Worm (Caenorhabditis elegans) whole organism, L4/young adult: ENCODE results near the gene Y40B10A.11.

ENCODE experiments used
- dao-5 ChIP-seq: sonication (generic microtip); optimal IDR thresholded peaks from 2 replicates; lab custom pipeline; 2016; ENCODE audit warnings: missing genotype, missing genetic modification characterization, moderate library complexity, missing compliant biosample characterization
- him-1 ChIP-seq: sonication (generic microtip); optimal IDR thresholded peaks from 2 replicates; lab custom pipeline; 2016; ENCODE audit warnings: missing genotype, missing genetic modification reagents, missing genetic modification characterization, missing compliant biosample characterization

DNA sequence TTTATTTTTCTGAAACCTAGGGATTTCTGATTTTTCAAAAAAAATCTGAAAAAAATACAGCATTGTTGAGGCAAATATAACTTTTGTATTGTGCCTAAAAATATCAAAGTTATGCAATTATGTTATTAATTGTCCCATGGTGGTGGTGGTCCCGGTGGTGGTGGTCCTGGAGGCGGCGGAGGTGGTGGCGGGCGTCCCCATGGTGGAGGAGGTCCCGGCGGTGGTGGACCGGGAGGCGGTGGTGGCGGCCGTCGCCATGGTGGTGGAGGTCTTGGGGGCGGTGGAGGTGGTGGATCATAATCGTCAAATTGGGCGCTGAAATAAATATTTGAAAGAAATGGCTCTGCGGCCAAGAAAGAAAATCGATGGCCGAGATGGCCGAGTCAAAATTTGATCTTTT lies 617 bp downstream of the Y40B10A.11 start:
- TF ChIP-seq him-1 (tag; lab: Kevin White, UChicago) (no peak), dao-5 (tag; lab: Kevin White, UChicago) (no peak)
